Worm (Caenorhabditis elegans) whole organism, L3 larva: ENCODE results near the gene aps-2.

Experiments
- nhr-237 ChIP-seq: fragments of 150-350 bp; optimal IDR thresholded peaks from 2 replicates; lab custom pipeline; 2014; ENCODE audit warnings: missing biosample characterization, missing genetic modification characterization
- sea-2 ChIP-seq: fragments of 150-350 bp; sonication (generic microtip); optimal IDR thresholded peaks from 4 replicates; lab custom pipeline; 2014; ENCODE audit warnings: missing biosample characterization, missing genetic modification reagents, missing genetic modification characterization

The aps-2 gene

ce11 chrX:4508209-4508608 is 50.1 kb downstream of the aps-2 start, which contains the start of gene rhi-1:
TSS of gene rhi-1 (plus strand) at chrX:4508509.
- TF ChIP-seq nhr-237 (tag; lab: Kevin White, UChicago) = no peak
- TF ChIP-seq sea-2 (GFP tag; lab: Kevin White, UChicago) = no peak
